Worm (Caenorhabditis elegans) whole organism, young adult: Measurements from ENCODE around the gene pll-1.
"Not testable (repeated sequence)": the region's sequence is repeated elsewhere in the genome, so short reads cannot be mapped to it uniquely, and the experiment has no call there.

Source experiments
- B0336.3 ChIP-seq: fragments of 200-800 bp; sonication (Bioruptor generic); IDR thresholded peaks from 2 replicates; pipeline ENCODE4 v1.3.6; 2022; ENCODE audit warnings: missing genetic modification characterization, missing compliant biosample characterization
- ceh-100 ChIP-seq: fragments of 200-800 bp; sonication (Bioruptor generic); IDR thresholded peaks from 2 replicates; pipeline ENCODE4 v1.3.6; 2022; ENCODE audit warnings: missing genetic modification reagents, missing genetic modification characterization, missing compliant biosample characterization
- lin-35 ChIP-seq, 3 experiments: fragments of 150-350 bp in 2 of 3; sonication (generic microtip) in 1 of 3; optimal IDR thresholded peaks; 2 replicates each; lab custom pipeline; 2014 to 2018; ENCODE audit warnings: missing biosample characterization in 3 of 3, missing genetic modification characterization in 3 of 3, missing genetic modification reagents in 3 of 3
- nhr-179 ChIP-seq: sonication (generic microtip); optimal IDR thresholded peaks from 2 replicates; lab custom pipeline; 2016; ENCODE audit warnings: mild to moderate bottlenecking, missing genetic modification characterization, missing compliant biosample characterization
- nhr-90 ChIP-seq: sonication (generic microtip); optimal IDR thresholded peaks from 2 replicates; lab custom pipeline; 2016; ENCODE audit warnings: missing genotype, mild to moderate bottlenecking, missing genetic modification characterization, missing compliant biosample characterization
- rec-8 ChIP-seq, 2 experiments: sonication (generic microtip); optimal IDR thresholded peaks; 2 replicates each; lab custom pipeline; 2016; ENCODE audit warnings: mild to moderate bottlenecking in 2 of 2, missing genetic modification characterization in 2 of 2, missing genetic modification reagents in 2 of 2, missing genotype in 2 of 2, missing biosample characterization in 1 of 2, missing compliant biosample characterization in 1 of 2, moderate library complexity in 1 of 2
- sdz-38 ChIP-seq: sonication (generic microtip); optimal IDR thresholded peaks from 2 replicates; lab custom pipeline; 2016; ENCODE audit warnings: missing genotype, missing genetic modification characterization, missing compliant biosample characterization
- unc-130 ChIP-seq: sonication (generic microtip); optimal IDR thresholded peaks from 2 replicates; lab custom pipeline; 2016; ENCODE audit warnings: missing genetic modification reagents, missing genetic modification characterization, missing compliant biosample characterization
- unc-62 ChIP-seq: fragments of 150-350 bp; optimal IDR thresholded peaks from 2 replicates; lab custom pipeline; 2014; ENCODE audit warnings: missing biosample characterization, missing genetic modification reagents, missing genetic modification characterization

DNA sequence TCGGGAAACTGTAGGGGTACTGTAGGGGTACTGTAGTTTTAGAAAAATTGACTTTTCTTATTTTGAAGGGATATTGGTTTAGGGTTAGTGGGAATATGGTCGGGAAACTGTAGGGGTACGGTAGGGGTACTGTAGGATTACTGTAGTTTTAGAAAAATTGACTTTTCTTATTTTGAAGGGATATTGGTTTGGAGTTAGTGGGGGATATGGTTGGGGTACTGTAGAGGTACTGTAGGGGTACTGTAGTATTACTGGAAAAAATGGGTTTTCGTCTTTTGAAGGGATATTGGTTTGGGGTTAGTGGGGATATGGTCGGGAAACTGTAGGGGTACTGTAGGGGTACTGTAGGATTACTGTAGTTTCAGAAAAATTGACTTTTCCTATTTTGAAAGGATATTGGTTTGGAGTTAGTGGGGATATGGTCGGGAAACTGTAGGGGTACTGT, 49.6 kb downstream of the pll-1 start:
- not testable (repeated sequence) for TF ChIP-seq nhr-90 (tag; lab: Kevin White, UChicago); unc-62 (GFP tag; lab: Kevin White, UChicago); ceh-100; nhr-179 (tag; lab: Kevin White, UChicago); sdz-38 (tag; lab: Kevin White, UChicago); rec-8 (tag; optimal IDR thresholded peaks at IDR 0.05; lab: Kevin White, UChicago); lin-35 (GFP tag; optimal IDR thresholded peaks at IDR 0.05; lab: Kevin White, UChicago); unc-130; B0336.3 (GFP tag; lab: Robert Waterston, UW)
